Fruit fly (Drosophila melanogaster) whole organism, prepupa: Measurements from ENCODE around the gene CG31178.

Source experiments
- Eip93F ChIP-seq: fragments of 200-800 bp; sonication (Bioruptor generic); optimal IDR thresholded peaks from 2 replicates; lab custom pipeline; 2016; ENCODE audit warnings: missing biosample characterization, mild to moderate bottlenecking, missing genetic modification characterization
- OdsH ChIP-seq: fragments of 200-800 bp; sonication (Bioruptor generic); optimal IDR thresholded peaks from 3 replicates; lab custom pipeline; 2016; ENCODE audit warnings: missing biosample characterization, missing genetic modification characterization
- fd85E ChIP-seq: fragments of 200-800 bp; sonication (Bioruptor generic); optimal IDR thresholded peaks from 3 replicates; lab custom pipeline; 2016; ENCODE audit warnings: missing biosample characterization, missing genetic modification characterization

- TF ChIP-seq OdsH: no peak
- TF ChIP-seq fd85E (GFP tag; lab: Kevin White, UChicago): no peak
- no peak for TF ChIP-seq Eip93F
Measured at dm6 chr3R:21923742-21924141, 50.2 kb downstream of the CG31178 start.
